Worm (Caenorhabditis elegans) whole organism, L1 larva: ENCODE measurements around the gene mev-1.

Experiments used
- ceh-8 ChIP-seq: fragments of 200-800 bp; sonication (Bioruptor generic); optimal IDR thresholded peaks from 2 replicates; lab custom pipeline; 2018; ENCODE audit warnings: mild to moderate bottlenecking, missing genetic modification characterization, moderate library complexity, missing compliant biosample characterization
- ceh-82 ChIP-seq, 3 experiments: fragments of 150-350 bp in 1 of 3; sonication (generic microtip) in 2 of 3; optimal IDR thresholded peaks; 2 replicates each; lab custom pipeline; 2014 to 2017; ENCODE audit warnings: missing biosample characterization in 3 of 3, missing genetic modification characterization in 3 of 3
- ces-1 ChIP-seq: fragments of 150-350 bp; optimal IDR thresholded peaks from 2 replicates; lab custom pipeline; 2014; ENCODE audit warnings: missing biosample characterization, missing genetic modification reagents, missing genetic modification characterization
- lin-15B ChIP-seq: fragments of 150-350 bp; sonication (generic microtip); optimal IDR thresholded peaks from 3 replicates; lab custom pipeline; 2014; ENCODE audit warnings: missing biosample characterization, missing genetic modification characterization
- nhr-237 ChIP-seq: fragments of 150-350 bp; optimal IDR thresholded peaks from 2 replicates; lab custom pipeline; 2014; ENCODE audit warnings: missing biosample characterization, missing genetic modification characterization
- nhr-28 ChIP-seq: fragments of 150-350 bp; optimal IDR thresholded peaks from 2 replicates; lab custom pipeline; 2014; ENCODE audit warnings: missing biosample characterization, missing genetic modification characterization
- nhr-76 ChIP-seq: sonication (generic microtip); optimal IDR thresholded peaks from 2 replicates; lab custom pipeline; 2017; ENCODE audit warnings: missing biosample characterization, missing genetic modification characterization
- nhr-85 ChIP-seq: sonication (generic microtip); peaks from one replicate; lab custom pipeline; 2016; ENCODE audit warnings: missing genetic modification characterization, inconsistent platforms, missing compliant biosample characterization
- nhr-90 ChIP-seq: sonication (generic microtip); optimal IDR thresholded peaks from 2 replicates; lab custom pipeline; 2016; ENCODE audit warnings: mild to moderate bottlenecking, missing genetic modification characterization, missing compliant biosample characterization; ENCODE audit not compliant: poor library complexity
- skn-1 ChIP-seq: fragments of 150-350 bp; optimal IDR thresholded peaks from 2 replicates; lab custom pipeline; 2014; ENCODE audit warnings: missing biosample characterization, missing genetic modification characterization
- snpc-4 ChIP-seq: fragments of 150-350 bp; optimal IDR thresholded peaks from 2 replicates; lab custom pipeline; 2014; ENCODE audit warnings: missing biosample characterization, missing genetic modification characterization
- unc-62 ChIP-seq: fragments of 150-350 bp; optimal IDR thresholded peaks from 2 replicates; lab custom pipeline; 2014; ENCODE audit warnings: missing biosample characterization, missing genetic modification reagents, missing genetic modification characterization
- ztf-11 ChIP-seq, 2 experiments: sonication (generic microtip); optimal IDR thresholded peaks; 2 replicates each; lab custom pipeline; 2016 to 2017; ENCODE audit warnings: missing genetic modification characterization in 2 of 2, missing biosample characterization in 1 of 2, missing compliant biosample characterization in 1 of 2

- peak; percentile 44 for TF ChIP-seq snpc-4
- no peak for TF ChIP-seq nhr-76 (tag; lab: Kevin White, UChicago)
- TF ChIP-seq unc-62 (GFP tag; lab: Kevin White, UChicago) = no peak
- no peak for TF ChIP-seq ztf-11 (tag; optimal IDR thresholded peaks at IDR 0.05; lab: Kevin White, UChicago)
- peak; percentile 93 for TF ChIP-seq nhr-85 (tag; lab: Kevin White, UChicago)
- TF ChIP-seq ces-1 (GFP tag; lab: Kevin White, UChicago) = no peak
- TF ChIP-seq lin-15B (tag; lab: Kevin White, UChicago) = peak; percentile 39
- peak; percentile 58 for TF ChIP-seq nhr-237 (tag; lab: Kevin White, UChicago)
- peak; percentile 82 for TF ChIP-seq nhr-90 (tag; lab: Kevin White, UChicago)
- TF ChIP-seq nhr-28 = no peak
- peak; percentile 31 to 62 (median 48) for TF ChIP-seq ceh-82 (tag; optimal IDR thresholded peaks at IDR 0.05; lab: Kevin White, UChicago)
- no peak for TF ChIP-seq ceh-8 (GFP tag; lab: Kevin White, UChicago)
- peak; percentile 66 for TF ChIP-seq skn-1
Measured at ce11 chrIII:10357598-10358186, 23.6 kb downstream of the mev-1 start, which contains the start of gene umps-1.
